Worm (Caenorhabditis elegans) whole organism, late embryonic: ENCODE measurements around the gene ceh-28.
A peak's percentile ranks its signal among the peaks of the same experiment; 100 is the strongest.

ENCODE experiments used
- C38D4.7 ChIP-seq: fragments of 200-800 bp; sonication (Bioruptor generic); optimal IDR thresholded peaks from 2 replicates; lab custom pipeline; 2018; ENCODE audit warnings: mild to moderate bottlenecking, missing genetic modification characterization, moderate library complexity, missing compliant biosample characterization
- F13H6.1 ChIP-seq: sonication (generic microtip); optimal IDR thresholded peaks from 2 replicates; lab custom pipeline; 2016; ENCODE audit warnings: missing genetic modification characterization, missing compliant biosample characterization
- T23F11.4 ChIP-seq: fragments of 200-800 bp; sonication (Bioruptor generic); optimal IDR thresholded peaks from 2 replicates; lab custom pipeline; 2018; ENCODE audit warnings: mild to moderate bottlenecking, missing genetic modification characterization, missing compliant biosample characterization
- ahr-1 ChIP-seq: sonication (generic microtip); optimal IDR thresholded peaks from 2 replicates; lab custom pipeline; 2016; ENCODE audit warnings: missing genetic modification characterization, missing compliant biosample characterization
- ama-1 ChIP-seq: fragments of 150-350 bp; optimal IDR thresholded peaks from 2 replicates; lab custom pipeline; 2014
- ceh-14 ChIP-seq: sonication (generic microtip); optimal IDR thresholded peaks from 2 replicates; lab custom pipeline; 2016; ENCODE audit warnings: missing genotype, missing genetic modification characterization, missing compliant biosample characterization
- ceh-18 ChIP-seq: sonication (generic microtip); optimal IDR thresholded peaks from 2 replicates; lab custom pipeline; 2016; ENCODE audit warnings: missing genetic modification characterization, missing compliant biosample characterization
- ceh-19 ChIP-seq: fragments of 200-800 bp; sonication (Bioruptor generic); optimal IDR thresholded peaks from 2 replicates; lab custom pipeline; 2018; ENCODE audit warnings: mild to moderate bottlenecking, missing genetic modification characterization, missing compliant biosample characterization
- ceh-2 ChIP-seq: sonication (generic microtip); optimal IDR thresholded peaks from 2 replicates; lab custom pipeline; 2016; ENCODE audit warnings: missing genotype, missing genetic modification characterization, missing compliant biosample characterization
- ceh-22 ChIP-seq: sonication (generic microtip); optimal IDR thresholded peaks from 2 replicates; lab custom pipeline; 2017; ENCODE audit warnings: missing biosample characterization, missing genetic modification characterization
- ceh-30 ChIP-seq: fragments of 150-350 bp; optimal IDR thresholded peaks from 2 replicates; lab custom pipeline; 2014; ENCODE audit warnings: missing biosample characterization, missing genetic modification characterization
- ceh-31 ChIP-seq: sonication (generic microtip); optimal IDR thresholded peaks from 2 replicates; lab custom pipeline; 2016; ENCODE audit warnings: missing genetic modification characterization, missing compliant biosample characterization
- ceh-45 ChIP-seq: fragments of 200-800 bp; sonication (Bioruptor generic); IDR thresholded peaks from 2 replicates; pipeline ENCODE4 v1.3.6; 2022; ENCODE audit warnings: missing genetic modification reagents, missing genetic modification characterization, missing compliant biosample characterization
- ceh-48 ChIP-seq: sonication (generic microtip); optimal IDR thresholded peaks from 2 replicates; lab custom pipeline; 2016; ENCODE audit warnings: missing genetic modification characterization, inconsistent platforms, missing compliant biosample characterization
- ceh-6 ChIP-seq: fragments of 200-800 bp; sonication (Bioruptor generic); optimal IDR thresholded peaks from 2 replicates; lab custom pipeline; 2018; ENCODE audit warnings: mild to moderate bottlenecking, missing genetic modification characterization, missing compliant biosample characterization
- ceh-9 ChIP-seq: sonication (generic microtip); optimal IDR thresholded peaks from 2 replicates; lab custom pipeline; 2016; ENCODE audit warnings: mild to moderate bottlenecking, missing genetic modification characterization, inconsistent platforms, missing compliant biosample characterization
- dmd-4 ChIP-seq: sonication (generic microtip); optimal IDR thresholded peaks from 2 replicates; lab custom pipeline; 2016; ENCODE audit warnings: borderline replicate concordance, missing genetic modification characterization, missing compliant biosample characterization
- elt-2 ChIP-seq: sonication (generic microtip); optimal IDR thresholded peaks from 2 replicates; lab custom pipeline; 2016; ENCODE audit warnings: missing genetic modification reagents, missing genetic modification characterization, missing compliant biosample characterization
- ets-4 ChIP-seq: sonication (generic microtip); optimal IDR thresholded peaks from 2 replicates; lab custom pipeline; 2016; ENCODE audit warnings: missing genetic modification characterization, missing compliant biosample characterization
- fax-1 ChIP-seq: sonication (generic microtip); optimal IDR thresholded peaks from 2 replicates; lab custom pipeline; 2016; ENCODE audit warnings: missing genotype, missing genetic modification characterization, missing compliant biosample characterization
- fkh-10 ChIP-seq: fragments of 150-350 bp; optimal IDR thresholded peaks from 2 replicates; lab custom pipeline; 2014; ENCODE audit warnings: missing biosample characterization, missing genetic modification reagents, missing genetic modification characterization
- fkh-6 ChIP-seq: sonication (generic microtip); optimal IDR thresholded peaks from 2 replicates; lab custom pipeline; 2016; ENCODE audit warnings: missing genetic modification characterization, missing compliant biosample characterization
- gmeb-2 ChIP-seq: sonication (generic microtip); optimal IDR thresholded peaks from 2 replicates; lab custom pipeline; 2016; ENCODE audit warnings: missing genetic modification characterization, inconsistent platforms, missing compliant biosample characterization
- hlh-15 ChIP-seq: sonication (generic microtip); optimal IDR thresholded peaks from 2 replicates; lab custom pipeline; 2016; ENCODE audit warnings: missing genetic modification characterization, missing compliant biosample characterization
- hlh-30 ChIP-seq: sonication (generic microtip); optimal IDR thresholded peaks from 2 replicates; lab custom pipeline; 2017; ENCODE audit warnings: antibody characterized with exemption, missing genetic modification characterization, missing compliant biosample characterization; ENCODE audit not compliant: insufficient read depth
- hlh-8 ChIP-seq: sonication (generic microtip); optimal IDR thresholded peaks from 2 replicates; lab custom pipeline; 2016; ENCODE audit warnings: missing genotype, missing genetic modification characterization, missing compliant biosample characterization
- lim-6 ChIP-seq: sonication (generic microtip); optimal IDR thresholded peaks from 2 replicates; lab custom pipeline; 2016; ENCODE audit warnings: missing genetic modification characterization, missing compliant biosample characterization
- madf-2 ChIP-seq: sonication (generic microtip); optimal IDR thresholded peaks from 2 replicates; lab custom pipeline; 2017; ENCODE audit warnings: missing genetic modification characterization, missing compliant biosample characterization
- nfya-1 ChIP-seq: sonication (generic microtip); optimal IDR thresholded peaks from 2 replicates; lab custom pipeline; 2017; ENCODE audit warnings: missing genetic modification characterization, mild to moderate bottlenecking, missing compliant biosample characterization, antibody characterized with exemption, moderate library complexity
- odd-2 ChIP-seq: sonication (generic microtip); optimal IDR thresholded peaks from 2 replicates; lab custom pipeline; 2017; ENCODE audit warnings: antibody characterized with exemption, mild to moderate bottlenecking, missing genetic modification characterization, missing compliant biosample characterization
- pax-1 ChIP-seq: fragments of 150-350 bp; optimal IDR thresholded peaks from 2 replicates; lab custom pipeline; 2014; ENCODE audit warnings: missing biosample characterization, missing genetic modification characterization
- pha-4 ChIP-seq: fragments of 150-350 bp; optimal IDR thresholded peaks from 2 replicates; lab custom pipeline; 2018; ENCODE audit warnings: missing biosample characterization, missing genetic modification reagents, missing genetic modification characterization
- pqm-1 ChIP-seq: sonication (generic microtip); optimal IDR thresholded peaks from 2 replicates; lab custom pipeline; 2016; ENCODE audit warnings: missing genetic modification characterization, missing compliant biosample characterization
- rnt-1 ChIP-seq: sonication (generic microtip); optimal IDR thresholded peaks from 2 replicates; lab custom pipeline; 2016; ENCODE audit warnings: missing genetic modification characterization, missing compliant biosample characterization
- syd-9 ChIP-seq: sonication (generic microtip); optimal IDR thresholded peaks from 2 replicates; lab custom pipeline; 2016; ENCODE audit warnings: mild to moderate bottlenecking, missing genetic modification characterization, moderate library complexity, missing compliant biosample characterization
- tbx-2 ChIP-seq: sonication (generic microtip); optimal IDR thresholded peaks from 2 replicates; lab custom pipeline; 2016; ENCODE audit warnings: missing genetic modification characterization, missing compliant biosample characterization
- tbx-7 ChIP-seq: sonication (generic microtip); optimal IDR thresholded peaks from 2 replicates; lab custom pipeline; 2016; ENCODE audit warnings: missing genotype, missing genetic modification characterization, missing compliant biosample characterization
- unc-3 ChIP-seq, 2 experiments: fragments of 200-800 bp in 1 of 2; sonication (Bioruptor generic) in 1 of 2; sonication (generic microtip) in 1 of 2; conservative IDR thresholded peaks in 1 of 2; optimal IDR thresholded peaks in 1 of 2; 2 replicates each; pipeline versions ENCODE4 v1.3.6 to Lab custom; 2016 to 2022; ENCODE audit warnings: missing compliant biosample characterization in 2 of 2, missing genetic modification characterization in 2 of 2, missing genetic modification reagents in 1 of 2
- unc-42 ChIP-seq: sonication (generic microtip); optimal IDR thresholded peaks from 2 replicates; lab custom pipeline; 2016; ENCODE audit warnings: missing genotype, missing genetic modification characterization, missing compliant biosample characterization
- unc-55 ChIP-seq: sonication (generic microtip); optimal IDR thresholded peaks from 2 replicates; lab custom pipeline; 2017; ENCODE audit warnings: missing biosample characterization, missing genetic modification reagents, missing genetic modification characterization
- unc-86 ChIP-seq: sonication (generic microtip); optimal IDR thresholded peaks from 2 replicates; lab custom pipeline; 2016; ENCODE audit warnings: missing genetic modification characterization, missing compliant biosample characterization
- zip-5 ChIP-seq: sonication (generic microtip); optimal IDR thresholded peaks from 2 replicates; lab custom pipeline; 2016; ENCODE audit warnings: missing genetic modification characterization, missing compliant biosample characterization
- ztf-16 ChIP-seq: sonication (generic microtip); optimal IDR thresholded peaks from 2 replicates; lab custom pipeline; 2017; ENCODE audit warnings: missing genetic modification characterization, missing compliant biosample characterization

Gene ceh-28

ce11 chrX:13046324-13046723, 28.1 kb upstream of the ceh-28 start (continued):
- TF ChIP-seq ceh-18 (peak; percentile 89), unc-55 (peak; percentile 13), zip-5 (tag; lab: Kevin White, UChicago) (peak; percentile 62), pqm-1 (tag; lab: Kevin White, UChicago) (peak; percentile 75), ceh-45 (GFP tag; lab: Robert Waterston, UW) (peak; percentile 97), elt-2 (peak; percentile 87), ahr-1 (tag; lab: Kevin White, UChicago) (peak; percentile 75), T23F11.4 (peak; percentile 89), syd-9 (tag; lab: Kevin White, UChicago) (peak; percentile 93), C38D4.7 (GFP tag; lab: Kevin White, UChicago) (peak; percentile 89), pax-1 (peak; percentile 46), fkh-10 (GFP tag; lab: Kevin White, UChicago) (peak; percentile 28), odd-2 (tag; lab: Kevin White, UChicago) (peak; percentile 46), ztf-16 (tag; lab: Kevin White, UChicago) (peak; percentile 83), tbx-7 (tag; lab: Kevin White, UChicago) (peak; percentile 36), tbx-2 (tag; lab: Kevin White, UChicago) (peak; percentile 88), lim-6 (tag; lab: Kevin White, UChicago) (peak; percentile 70), ceh-14 (peak; percentile 96), ceh-2 (tag; lab: Kevin White, UChicago) (peak; percentile 91)
- TF ChIP-seq, all 69 proteins: peak for 64; not testable (repeated sequence) for 5

ce11 chrX:13048258-13048657, 26.2 kb upstream of the ceh-28 start, which contains the start of gene C53C7.3:
C53C7.3 (plus strand) TSS chrX:13048558.
- no peak for TF ChIP-seq fax-1
- no peak for TF ChIP-seq tbx-7 (tag; lab: Kevin White, UChicago)
- TF ChIP-seq ceh-19: no peak
- TF ChIP-seq ceh-6: no peak
- no peak for TF ChIP-seq rnt-1
- no peak for TF ChIP-seq gmeb-2 (tag; lab: Kevin White, UChicago)
- no peak for TF ChIP-seq dmd-4
- no peak for TF ChIP-seq hlh-15 (tag; lab: Kevin White, UChicago)
- no peak for TF ChIP-seq ceh-9 (tag; lab: Kevin White, UChicago)
- no peak for TF ChIP-seq madf-2 (tag; lab: Kevin White, UChicago)
- TF ChIP-seq F13H6.1 (tag; lab: Kevin White, UChicago): no peak
- no peak for TF ChIP-seq tbx-2 (tag; lab: Kevin White, UChicago)
- TF ChIP-seq ztf-16 (tag; lab: Kevin White, UChicago): no peak
- no peak for TF ChIP-seq unc-42 (tag; lab: Kevin White, UChicago)
- TF ChIP-seq C38D4.7 (GFP tag; lab: Kevin White, UChicago): no peak
- TF ChIP-seq pqm-1 (tag; lab: Kevin White, UChicago): no peak

- no peak for TF ChIP-seq ceh-2 (tag; lab: Kevin White, UChicago)
- no peak for TF ChIP-seq fkh-6
- no peak for TF ChIP-seq madf-2 (tag; lab: Kevin White, UChicago)
- no peak for TF ChIP-seq ceh-31
- TF ChIP-seq ets-4 (tag; lab: Kevin White, UChicago): no peak
- TF ChIP-seq ztf-16 (tag; lab: Kevin White, UChicago): no peak
Observed at ce11 chrX:13051405-13051804, 23.1 kb upstream of the ceh-28 start, which contains the start of gene K03A11.1. K03A11.1 (plus strand) TSS chrX:13051705.

- no peak for TF ChIP-seq fkh-6
- TF ChIP-seq ceh-22 (tag; lab: Kevin White, UChicago): no peak
- TF ChIP-seq F13H6.1 (tag; lab: Kevin White, UChicago): no peak
- TF ChIP-seq unc-3 (GFP tag; conservative IDR thresholded peaks at IDR 0.05; lab: Robert Waterston, UW): no peak
- TF ChIP-seq unc-3 (tag; optimal IDR thresholded peaks at IDR 0.05; lab: Kevin White, UChicago): no peak
- TF ChIP-seq syd-9 (tag; lab: Kevin White, UChicago): no peak
- no peak for TF ChIP-seq hlh-30 (tag; lab: Kevin White, UChicago)
- no peak for TF ChIP-seq pqm-1 (tag; lab: Kevin White, UChicago)
- TF ChIP-seq elt-2: no peak
- no peak for TF ChIP-seq ceh-18
- no peak for TF ChIP-seq tbx-7 (tag; lab: Kevin White, UChicago)
- no peak for TF ChIP-seq nfya-1 (tag; lab: Kevin White, UChicago)
- TF ChIP-seq ceh-30 (tag; lab: Kevin White, UChicago): no peak
- no peak for TF ChIP-seq ama-1 (lab: Kevin White, UChicago)
- TF ChIP-seq unc-86 (tag; lab: Kevin White, UChicago): no peak
- no peak for TF ChIP-seq ceh-48 (tag; lab: Kevin White, UChicago)
- TF ChIP-seq hlh-8 (tag; lab: Kevin White, UChicago): no peak
- no peak for TF ChIP-seq T23F11.4
- TF ChIP-seq hlh-15 (tag; lab: Kevin White, UChicago): no peak
- no peak for TF ChIP-seq pha-4
Observed at ce11 chrX:13055560-13055959, 18.9 kb upstream of the ceh-28 start, which contains the start of gene K03A11.6. K03A11.6 (plus strand) TSS chrX:13055860.
